Worm (Caenorhabditis elegans) whole organism, L4/young adult: ENCODE data around the gene F54E2.5.

Experiments
- W03F9.2 ChIP-seq: fragments of 150-350 bp; optimal IDR thresholded peaks from 2 replicates; lab custom pipeline; 2014; ENCODE audit warnings: missing biosample characterization, missing genetic modification characterization
- dao-5 ChIP-seq: sonication (generic microtip); optimal IDR thresholded peaks from 2 replicates; lab custom pipeline; 2016; ENCODE audit warnings: missing genotype, missing genetic modification characterization, moderate library complexity, missing compliant biosample characterization
- him-1 ChIP-seq: sonication (generic microtip); optimal IDR thresholded peaks from 2 replicates; lab custom pipeline; 2016; ENCODE audit warnings: missing genotype, missing genetic modification reagents, missing genetic modification characterization, missing compliant biosample characterization

F54E2.5 gene

DNA sequence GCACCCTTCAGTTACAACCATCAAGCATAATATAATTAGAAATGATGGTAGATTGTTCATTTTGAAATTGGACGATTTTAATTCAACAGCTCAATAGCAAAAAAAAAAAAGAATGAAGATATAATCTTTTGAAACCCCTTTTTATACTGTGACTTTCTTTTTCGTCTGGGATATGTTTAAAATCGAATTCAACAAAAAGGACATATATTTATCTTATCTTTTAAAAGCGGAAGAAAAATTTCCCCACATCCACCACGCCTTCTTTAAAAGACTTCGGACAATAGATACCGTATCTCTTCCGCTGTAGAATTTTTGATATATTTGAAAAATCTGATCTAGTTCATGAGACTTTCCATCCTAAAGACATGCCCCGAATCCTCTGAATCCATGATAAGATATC, 35.1 kb downstream of the F54E2.5 start, which contains the start of gene R05D8.11:
Gene R05D8.11, minus strand, starts transcription at position 101 of the 400 bp plus-strand sequence.
- TF ChIP-seq him-1 (tag; lab: Kevin White, UChicago), result no peak
- TF ChIP-seq W03F9.2, result no peak
- no peak for TF ChIP-seq dao-5 (tag; lab: Kevin White, UChicago)

DNA sequence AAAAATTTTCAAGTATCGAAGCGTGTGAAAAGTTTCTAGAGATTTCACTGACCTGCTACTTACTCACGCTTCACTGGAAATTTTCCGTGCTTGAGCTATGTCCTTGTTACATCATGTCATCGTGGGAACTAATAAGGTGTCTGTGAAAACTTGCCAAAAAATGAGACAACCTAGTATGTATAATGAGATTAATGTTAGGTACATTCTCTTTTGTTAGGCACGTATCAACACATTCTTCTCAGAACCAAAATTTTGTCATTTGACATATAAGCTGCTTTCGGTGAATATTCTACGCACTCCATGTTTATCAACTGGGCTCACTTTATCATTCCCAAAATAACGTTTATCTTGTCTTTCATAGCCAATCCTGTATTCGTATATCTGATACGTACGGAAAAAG, 41.8 kb downstream of the F54E2.5 start, which contains the start of gene srj-18:
Gene srj-18, plus strand, starts transcription at position 301 of the 400 bp plus-strand sequence.
- TF ChIP-seq dao-5 (tag; lab: Kevin White, UChicago), result no peak
- TF ChIP-seq W03F9.2, result no peak
- TF ChIP-seq him-1 (tag; lab: Kevin White, UChicago), result no peak

DNA sequence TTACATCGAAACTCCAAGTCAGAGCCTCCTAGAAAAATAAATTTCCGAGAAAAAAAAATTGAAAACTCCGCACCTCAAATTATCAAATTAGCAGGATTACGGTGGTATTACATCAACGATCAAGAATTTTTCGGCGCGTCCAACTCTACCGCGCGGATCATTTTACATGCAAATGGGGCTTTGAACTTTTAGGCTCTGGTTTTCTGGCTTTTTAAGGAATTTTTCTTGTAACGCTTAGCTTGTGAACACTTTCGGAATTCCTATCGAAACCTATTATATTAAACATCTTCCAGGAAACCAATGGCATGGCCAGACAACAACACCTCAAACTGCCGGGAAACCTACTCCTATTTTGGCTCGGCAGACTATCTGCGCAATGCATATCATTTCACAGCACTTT, 44.3 kb downstream of the F54E2.5 start, which contains the start of gene srh-56:
Gene srh-56, plus strand, starts transcription at position 301 of the 400 bp plus-strand sequence.
- TF ChIP-seq him-1 (tag; lab: Kevin White, UChicago), result no peak
- no peak for TF ChIP-seq dao-5 (tag; lab: Kevin White, UChicago)
- TF ChIP-seq W03F9.2, result no peak

DNA sequence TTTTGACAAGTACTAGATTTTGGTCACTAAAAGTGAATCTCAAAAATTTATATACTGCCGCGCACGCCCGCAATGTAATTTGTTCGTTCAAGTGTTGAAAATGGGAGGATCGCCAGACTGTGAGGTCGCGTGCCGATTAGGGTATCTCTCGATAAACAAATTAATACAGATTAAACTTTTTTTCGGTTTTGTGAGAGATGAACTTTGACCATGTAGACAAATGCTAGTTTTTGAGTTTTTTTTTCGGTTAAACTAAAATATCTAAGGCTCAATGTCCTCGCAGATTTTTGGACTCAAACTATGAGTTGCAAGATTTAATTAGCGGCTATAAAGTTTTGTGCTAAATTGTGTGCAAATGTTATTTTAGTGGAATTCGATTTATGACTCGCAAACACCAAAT, 46.1 kb downstream of the F54E2.5 start, which contains the start of gene dhs-15:
Gene dhs-15, minus strand, starts transcription at position 101 of the 400 bp plus-strand sequence.
- TF ChIP-seq him-1 (tag; lab: Kevin White, UChicago) (no peak), dao-5 (tag; lab: Kevin White, UChicago) (no peak), W03F9.2 (no peak)

DNA sequence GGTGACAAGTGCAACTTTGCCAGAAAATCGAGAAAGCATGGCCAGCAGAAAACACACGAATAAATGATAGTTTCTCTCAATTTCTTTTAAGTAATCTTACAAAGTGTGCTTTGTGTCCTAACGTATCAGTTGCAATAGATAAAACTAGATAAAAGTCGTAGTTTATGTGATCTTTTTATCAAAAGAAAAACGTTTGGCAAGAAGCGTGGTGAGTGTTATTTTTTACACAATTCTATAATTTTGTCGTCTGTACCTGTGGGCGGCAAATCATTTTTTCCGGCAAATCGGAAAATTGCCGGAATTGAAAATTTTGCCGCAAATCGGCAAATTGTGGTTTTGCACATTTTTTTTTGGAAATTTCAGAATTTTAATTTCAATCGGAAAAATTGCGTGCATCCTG, 48.4 kb downstream of the F54E2.5 start, which contains the start of gene R05D8.9:
Gene R05D8.9, minus strand, starts transcription at position 101 of the 400 bp plus-strand sequence.
- no peak for TF ChIP-seq W03F9.2
- TF ChIP-seq dao-5 (tag; lab: Kevin White, UChicago), result no peak
- no peak for TF ChIP-seq him-1 (tag; lab: Kevin White, UChicago)

DNA sequence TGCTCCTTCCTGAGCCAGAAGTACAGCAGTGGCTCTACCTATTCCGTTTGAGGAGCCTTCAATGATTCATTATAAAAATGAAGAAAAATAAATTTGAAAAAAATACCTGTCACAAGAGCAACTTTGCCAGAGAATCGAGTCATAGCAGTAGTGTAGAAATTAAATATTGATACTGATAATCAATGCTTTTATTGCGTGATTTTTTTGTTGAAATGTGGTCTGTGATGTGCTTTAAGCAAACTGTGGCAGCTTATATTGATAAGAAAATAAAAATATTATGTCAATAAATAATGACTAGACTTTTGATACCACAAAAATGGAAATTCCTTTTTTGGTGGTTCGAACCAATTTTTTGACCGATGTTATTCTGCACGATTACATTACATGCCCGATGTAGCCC, 50.8 kb downstream of the F54E2.5 start, which contains the start of gene dhs-14:
Gene dhs-14, minus strand, starts transcription at position 149 of the 400 bp plus-strand sequence.
- TF ChIP-seq W03F9.2 (no peak), dao-5 (tag; lab: Kevin White, UChicago) (no peak), him-1 (tag; lab: Kevin White, UChicago) (no peak)
